Worm (Caenorhabditis elegans): Measurements from ENCODE around the gene W06G6.9.
"Not testable (repeated sequence)": the region's sequence is repeated elsewhere in the genome, so short reads cannot be mapped to it uniquely, and the experiment has no call there.

The W06G6.9 gene

ce11 chrV:16666647-16667046, 20.4 kb upstream of the W06G6.9 start, which contains the start of gene F14F8.14:
Gene F14F8.14, minus strand, starts transcription at chrV:16666747.
- TF ChIP-seq sma-9 (GFP tag; optimal IDR thresholded peaks at IDR 0.05) (no peak), sma-9 (tag; optimal IDR thresholded peaks at IDR 0.05) (no peak), nhr-23 (tag; optimal IDR thresholded peaks at IDR 0.05) (no peak), blmp-1 (tag; optimal IDR thresholded peaks at IDR 0.05; ENCODE audit: insufficient read depth) (no peak), lin-39 (tag; optimal IDR thresholded peaks at IDR 0.05) (no peak), elt-3 (tag; optimal IDR thresholded peaks at IDR 0.05) (no peak), ZK546.5 (tag; optimal IDR thresholded peaks at IDR 0.05) (no peak), nhr-21 (tag; optimal IDR thresholded peaks at IDR 0.05) (no peak), ama-1 (optimal IDR thresholded peaks at IDR 0.05) (no peak)

ce11 chrV:16660816-16661215, 14.5 kb upstream of the W06G6.9 start, which contains the start of gene Y70C5B.2:
Gene Y70C5B.2, minus strand, starts transcription at chrV:16660916.
- TF ChIP-seq aly-2 (tag; optimal IDR thresholded peaks at IDR 0.05); ztf-1 (GFP tag; conservative IDR thresholded peaks at IDR 0.05); nhr-23 (tag; optimal IDR thresholded peaks at IDR 0.05): not testable (repeated sequence)

- TF ChIP-seq ceh-82 (tag; optimal IDR thresholded peaks at IDR 0.05); mab-5 (tag; optimal IDR thresholded peaks at IDR 0.05); Y55F3AM.14 (GFP tag; optimal IDR thresholded peaks at IDR 0.05): not testable (repeated sequence)
Measured at ce11 chrV:16654242-16654641, 8.0 kb upstream of the W06G6.9 start, which contains the start of gene W06G6.15. Gene W06G6.15, plus strand, starts transcription at chrV:16654542.

- TF ChIP-seq ztf-1 (GFP tag; conservative IDR thresholded peaks at IDR 0.05); nhr-129 (tag; optimal IDR thresholded peaks at IDR 0.05); nhr-23 (tag; optimal IDR thresholded peaks at IDR 0.05): not testable (repeated sequence)
Measured at ce11 chrV:16649200-16649599, 2.9 kb upstream of the W06G6.9 start, which contains the start of gene W06G6.11. Gene W06G6.11, minus strand, starts transcription at chrV:16649300.

- TF ChIP-seq mdl-1 (tag; optimal IDR thresholded peaks at IDR 0.05) (no peak), nhr-77 (tag; optimal IDR thresholded peaks at IDR 0.05) (no peak), ZK546.5 (tag; optimal IDR thresholded peaks at IDR 0.05) (no peak), lin-13 (GFP tag; optimal IDR thresholded peaks at IDR 0.05) (no peak), peb-1 (tag; optimal IDR thresholded peaks at IDR 0.05) (no peak), elt-3 (tag; optimal IDR thresholded peaks at IDR 0.05) (no peak), zag-1 (tag; optimal IDR thresholded peaks at IDR 0.05) (no peak), elt-1 (tag; optimal IDR thresholded peaks at IDR 0.05) (no peak), nhr-11 (tag; optimal IDR thresholded peaks at IDR 0.05) (no peak), ztf-4 (tag; optimal IDR thresholded peaks at IDR 0.05) (no peak), sma-3 (GFP tag; optimal IDR thresholded peaks at IDR 0.05) (no peak), egl-27 (tag; optimal IDR thresholded peaks at IDR 0.05) (no peak), unc-55 (GFP tag; optimal IDR thresholded peaks at IDR 0.05) (no peak), lsy-2 (tag; optimal IDR thresholded peaks at IDR 0.05) (no peak), nhr-21 (tag; optimal IDR thresholded peaks at IDR 0.05) (no peak)
Measured at ce11 chrV:16648317-16649018, 2.2 kb upstream of the W06G6.9 start, which contains the start of gene W06G6.20. Gene W06G6.20, minus strand, starts transcription at chrV:16648367.

ce11 chrV:16647093-16647492, 821 bp upstream of the W06G6.9 start, which contains the start of gene W06G6.10:
Gene W06G6.10, minus strand, starts transcription at chrV:16647193.
- no peak for TF ChIP-seq nhr-12 (tag; optimal IDR thresholded peaks at IDR 0.05)
- TF ChIP-seq nhr-10 (tag; optimal IDR thresholded peaks at IDR 0.05), result no peak
- no peak for TF ChIP-seq ceh-16 (tag; optimal IDR thresholded peaks at IDR 0.05)
- TF ChIP-seq nhr-6 (tag; optimal IDR thresholded peaks at IDR 0.05), result no peak
- no peak for TF ChIP-seq blmp-1 (tag; optimal IDR thresholded peaks at IDR 0.05; ENCODE audit: insufficient read depth)
- no peak for TF ChIP-seq ztf-4 (tag; optimal IDR thresholded peaks at IDR 0.05)
- TF ChIP-seq mdl-1 (tag; optimal IDR thresholded peaks at IDR 0.05), result no peak

Data from whole organism, L2 larva.